Fruit fly (Drosophila melanogaster): Measurements from ENCODE around the gene DIP-gamma.

- TF ChIP-seq CG18011 (GFP tag; optimal IDR thresholded peaks at IDR 0.05) (no peak), CG34422 (GFP tag; IDR thresholded peaks at IDR 0.05) (no peak), CG5180 (GFP tag; optimal IDR thresholded peaks at IDR 0.05) (no peak), Hand (GFP tag; optimal IDR thresholded peaks at IDR 0.05) (no peak), fru (optimal IDR thresholded peaks at IDR 0.05) (no peak), CG17186 (GFP tag; optimal IDR thresholded peaks at IDR 0.05) (no peak), gsb (GFP tag; IDR thresholded peaks at IDR 0.05) (no peak), ci (GFP tag; IDR thresholded peaks at IDR 0.05) (no peak), gfzf (GFP tag; optimal IDR thresholded peaks at IDR 0.05) (no peak), bcd (GFP tag; optimal IDR thresholded peaks at IDR 0.05) (no peak), Xbp1 (GFP tag; optimal IDR thresholded peaks at IDR 0.05) (no peak)
Measured at dm6 chr3R:28875345-28875744, 94.8 kb downstream of the DIP-gamma start, which contains the start of gene Nepl18.

All from whole organism, embryonic.